Fruit fly (Drosophila melanogaster): Measurements from ENCODE around the gene Bin1.

DNA sequence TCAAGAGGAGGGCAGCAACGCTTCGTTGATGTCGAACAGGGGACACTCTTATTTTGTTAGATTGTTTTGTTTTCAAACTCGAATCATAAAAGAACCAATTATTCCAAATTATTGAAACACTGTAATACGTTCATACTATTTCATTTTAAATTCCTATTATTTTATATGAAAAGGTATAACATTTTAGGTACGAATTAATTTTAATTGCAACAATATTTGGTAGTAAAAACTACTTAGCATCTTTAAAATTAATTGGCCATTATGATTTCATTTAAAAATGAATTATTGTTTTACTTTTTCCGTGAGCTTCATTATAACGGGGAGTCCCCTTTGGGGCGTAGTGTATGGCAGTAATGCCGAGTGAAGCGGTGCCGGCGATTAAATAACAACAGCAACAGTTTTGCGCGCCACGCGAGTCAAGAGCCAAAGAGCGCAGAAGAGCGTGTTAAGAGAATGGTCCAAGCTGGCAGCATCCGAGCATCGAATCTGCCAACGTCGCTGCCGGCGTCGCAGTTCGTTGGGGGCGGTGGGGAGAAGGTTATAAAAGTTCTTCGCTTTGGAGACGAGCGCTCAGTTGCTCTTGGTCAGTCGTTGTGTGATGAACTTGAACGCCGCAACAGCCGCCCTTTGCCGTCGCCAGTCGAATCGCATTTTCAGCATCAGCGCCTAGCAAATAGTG, 31.7 kb downstream of the Bin1 start:
- peak; percentile 55; the same call in 1 of the 2 replicates for TF ChIP-seq CG32121 (GFP tag; IDR thresholded peaks at IDR 0.05)
- peak; percentile 65 for TF ChIP-seq CG15710 (tag; optimal IDR thresholded peaks at IDR 0.05)
- TF ChIP-seq CG8159 (tag; optimal IDR thresholded peaks at IDR 0.05), result peak; percentile 73
- TF ChIP-seq EcR (GFP tag; optimal IDR thresholded peaks at IDR 0.05), result no peak
- peak; percentile 54 for TF ChIP-seq CG9948 (tag; optimal IDR thresholded peaks at IDR 0.05)
- TF ChIP-seq CG17806 (tag; optimal IDR thresholded peaks at IDR 0.05), result peak; percentile 57
- no peak for TF ChIP-seq gl (tag; optimal IDR thresholded peaks at IDR 0.05)
- TF ChIP-seq D1 (tag; optimal IDR thresholded peaks at IDR 0.05), result peak; percentile 52
- TF ChIP-seq rn (GFP tag; IDR thresholded peaks at IDR 0.05), result no peak
- 0 out of 3 replicates have a peak, but pooled peaks have one; percentile 48 for TF ChIP-seq fd96Ca (GFP tag; IDR thresholded peaks at IDR 0.05)
- peak; percentile 70 for TF ChIP-seq CG13204 (GFP tag; optimal IDR thresholded peaks at IDR 0.05)
- peak; percentile 17; the same call in 1 of the 2 replicates for TF ChIP-seq Ets98B (GFP tag; IDR thresholded peaks at IDR 0.05)
